Fruit fly (Drosophila melanogaster): ENCODE results near the gene Pgcl.
A peak's percentile ranks its signal among the peaks of the same experiment; 100 is the strongest.

DNA sequence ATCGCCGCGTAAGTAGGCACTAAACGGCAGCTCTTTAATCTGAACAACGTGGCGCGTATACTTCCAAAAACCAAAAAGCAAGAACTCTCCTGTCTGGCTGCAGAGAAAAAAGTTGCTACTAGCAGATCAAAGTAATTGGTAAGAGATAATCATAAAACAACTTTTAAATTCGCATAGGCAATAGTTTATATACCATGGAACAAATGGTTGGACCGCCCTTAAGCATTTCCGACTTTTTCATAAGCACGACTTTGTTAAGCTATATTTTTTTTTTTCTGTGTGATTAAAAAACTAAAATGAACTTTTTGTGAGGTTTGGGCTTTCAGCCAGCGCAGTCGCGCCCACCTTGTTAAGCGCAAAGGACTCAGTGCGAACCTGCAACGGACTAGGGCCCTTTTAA is 11.7 kb downstream of the Pgcl start:
- no peak for TF ChIP-seq Sox15 (GFP tag; optimal IDR thresholded peaks at IDR 0.05)
- TF ChIP-seq Lpt (GFP tag; optimal IDR thresholded peaks at IDR 0.05), result no peak
- TF ChIP-seq CG3919 (GFP tag; optimal IDR thresholded peaks at IDR 0.05), result peak; percentile 58
